Worm (Caenorhabditis elegans) whole organism, mixed stage, embryonic: ENCODE results near the gene pir-2.

Experiments
- elt-3 ChIP-seq: fragments of 150-350 bp; optimal IDR thresholded peaks from 2 replicates; lab custom pipeline; 2014; ENCODE audit warnings: missing biosample characterization, missing genetic modification characterization
- nhr-12 ChIP-seq: fragments of 150-350 bp; optimal IDR thresholded peaks from 2 replicates; lab custom pipeline; 2014; ENCODE audit warnings: missing biosample characterization, missing genetic modification characterization
- nhr-76 ChIP-seq: sonication (generic microtip); optimal IDR thresholded peaks from 2 replicates; lab custom pipeline; 2017; ENCODE audit warnings: missing biosample characterization, missing genetic modification characterization
- unc-62 ChIP-seq: fragments of 150-350 bp; optimal IDR thresholded peaks from 2 replicates; lab custom pipeline; 2014; ENCODE audit warnings: missing biosample characterization, missing genetic modification reagents, missing genetic modification characterization

DNA sequence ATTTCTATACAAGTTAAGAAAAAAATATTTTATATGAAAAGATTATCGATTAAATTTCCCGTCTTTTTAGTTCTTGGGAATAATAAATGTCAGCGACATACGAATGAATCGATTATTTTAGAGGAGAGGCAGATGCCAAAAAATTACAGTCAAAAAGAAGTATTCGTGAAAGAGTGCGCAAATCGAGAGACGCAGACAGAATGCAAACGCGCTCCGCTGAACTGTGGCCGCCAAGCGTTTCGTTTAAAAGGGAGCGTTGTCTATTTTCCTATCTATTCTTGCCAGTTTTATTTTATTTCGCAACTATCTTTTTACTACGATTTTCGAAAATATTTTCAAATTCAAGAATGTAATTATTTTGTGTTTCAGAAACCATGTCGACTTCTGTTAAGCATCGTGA is 23.7 kb upstream of the pir-2 start, which contains the start of gene baf-1:
- no peak for TF ChIP-seq unc-62 (GFP tag; lab: Kevin White, UChicago)
- no peak for TF ChIP-seq elt-3 (tag; lab: Kevin White, UChicago)
- no peak for TF ChIP-seq nhr-12
- no peak for TF ChIP-seq nhr-76 (tag; lab: Kevin White, UChicago)
